Worm (Caenorhabditis elegans): ENCODE results near the gene ZK938.11.

- TF ChIP-seq nhr-28 (tag; optimal IDR thresholded peaks at IDR 0.05) (no peak), alr-1 (tag; optimal IDR thresholded peaks at IDR 0.05; ENCODE audit: borderline replicate concordance) (no peak), nhr-71 (tag; optimal IDR thresholded peaks at IDR 0.05) (no peak), unc-130 (tag; optimal IDR thresholded peaks at IDR 0.05) (no peak), lin-15B (tag; optimal IDR thresholded peaks at IDR 0.05) (no peak), egl-27 (tag; optimal IDR thresholded peaks at IDR 0.05) (no peak), tbx-2 (tag; optimal IDR thresholded peaks at IDR 0.05) (no peak), lin-35 (GFP tag; optimal IDR thresholded peaks at IDR 0.05) (no peak), skn-1 (tag; optimal IDR thresholded peaks at IDR 0.05) (no peak), aha-1 (tag; optimal IDR thresholded peaks at IDR 0.05) (no peak), nhr-237 (tag; optimal IDR thresholded peaks at IDR 0.05) (no peak), zag-1 (tag; optimal IDR thresholded peaks at IDR 0.05) (no peak), nhr-11 (tag; optimal IDR thresholded peaks at IDR 0.05) (no peak), fkh-10 (GFP tag; optimal IDR thresholded peaks at IDR 0.05) (no peak)
Observed at ce11 chrII:9793197-9793596, 47.0 kb downstream of the ZK938.11 start, which contains the start of gene cyp-13A3.
